Worm (Caenorhabditis elegans) whole organism, midembryonic: Measurements from ENCODE around the gene cpg-23.

ENCODE experiments used
- T22C8.4 ChIP-seq: fragments of 200-800 bp; sonication (Bioruptor generic); IDR thresholded peaks from 2 replicates; pipeline ENCODE4 v1.3.6; 2022; ENCODE audit warnings: missing genetic modification characterization, missing compliant biosample characterization
- cog-1 ChIP-seq: sonication (generic microtip); optimal IDR thresholded peaks from 2 replicates; lab custom pipeline; 2016; ENCODE audit warnings: missing genetic modification characterization, missing compliant biosample characterization
- flt-1 ChIP-seq: fragments of 200-800 bp; sonication (Bioruptor generic); IDR thresholded peaks from 2 replicates; pipeline ENCODE4 v1.3.6; 2022; ENCODE audit warnings: missing genetic modification characterization, missing compliant biosample characterization
- klf-2 ChIP-seq: fragments of 200-800 bp; sonication (Bioruptor generic); conservative IDR thresholded peaks from 2 replicates; pipeline ENCODE4 v1.3.6; 2022; ENCODE audit warnings: missing genetic modification reagents, missing genetic modification characterization, missing compliant biosample characterization
- med-1 ChIP-seq: sonication (generic microtip); optimal IDR thresholded peaks from 2 replicates; lab custom pipeline; 2017; ENCODE audit warnings: missing genetic modification characterization, mild to moderate bottlenecking, missing compliant biosample characterization, antibody characterized with exemption, missing genetic modification reagents; ENCODE audit not compliant: insufficient read depth
- ref-1 ChIP-seq: fragments of 200-800 bp; sonication (Bioruptor generic); conservative IDR thresholded peaks from 2 replicates; pipeline ENCODE4 v1.3.6; 2022; ENCODE audit warnings: missing genetic modification reagents, missing genetic modification characterization, missing compliant biosample characterization
- tab-1 ChIP-seq: fragments of 200-800 bp; sonication (Bioruptor generic); IDR thresholded peaks from 2 replicates; pipeline ENCODE4 v1.3.6; 2022; ENCODE audit warnings: missing genetic modification characterization, missing compliant biosample characterization
- ztf-23 ChIP-seq: fragments of 200-800 bp; sonication (Bioruptor generic); IDR thresholded peaks from 2 replicates; pipeline ENCODE4 v1.3.6; 2022; ENCODE audit warnings: missing genetic modification reagents, missing genetic modification characterization, missing compliant biosample characterization
- ztf-29 ChIP-seq: fragments of 200-800 bp; sonication (Bioruptor generic); IDR thresholded peaks from 2 replicates; pipeline ENCODE4 v1.3.6; 2022; ENCODE audit warnings: missing genetic modification reagents, missing genetic modification characterization, missing compliant biosample characterization

The cpg-23 gene

ce11 chrV:19148350-19148749 lies 7.8 kb downstream of the cpg-23 start:
- TF ChIP-seq ref-1 (no peak), klf-2 (GFP tag; lab: Robert Waterston, UW) (no peak), T22C8.4 (GFP tag; lab: Robert Waterston, UW) (no peak), ztf-29 (no peak), ztf-23 (GFP tag; lab: Robert Waterston, UW) (no peak)

- no peak for TF ChIP-seq ref-1
- TF ChIP-seq tab-1 (GFP tag; lab: Robert Waterston, UW), result no peak
- no peak for TF ChIP-seq flt-1 (GFP tag; lab: Robert Waterston, UW)
- no peak for TF ChIP-seq cog-1
- TF ChIP-seq ztf-23 (GFP tag; lab: Robert Waterston, UW), result no peak
- no peak for TF ChIP-seq klf-2 (GFP tag; lab: Robert Waterston, UW)
- no peak for TF ChIP-seq med-1 (GFP tag; lab: Kevin White, UChicago)
- no peak for TF ChIP-seq ztf-29
- TF ChIP-seq T22C8.4 (GFP tag; lab: Robert Waterston, UW), result no peak
Measured at ce11 chrV:19149057-19149456, 8.5 kb downstream of the cpg-23 start, which contains the start of gene Y39B6A.7. TSS of gene Y39B6A.7 (minus strand) at chrV:19149157.

- no peak for TF ChIP-seq flt-1 (GFP tag; lab: Robert Waterston, UW)
- TF ChIP-seq klf-2 (GFP tag; lab: Robert Waterston, UW), result no peak
- no peak for TF ChIP-seq ztf-29
- no peak for TF ChIP-seq cog-1
- TF ChIP-seq tab-1 (GFP tag; lab: Robert Waterston, UW), result no peak
- TF ChIP-seq ref-1, result no peak
- TF ChIP-seq ztf-23 (GFP tag; lab: Robert Waterston, UW), result no peak
- no peak for TF ChIP-seq T22C8.4 (GFP tag; lab: Robert Waterston, UW)
- TF ChIP-seq med-1 (GFP tag; lab: Kevin White, UChicago), result no peak
Measured at ce11 chrV:19152328-19152727, 11.7 kb downstream of the cpg-23 start, which contains the start of gene Y39B6A.69. TSS of gene Y39B6A.69 (minus strand) at chrV:19152428.

- no peak for TF ChIP-seq tab-1 (GFP tag; lab: Robert Waterston, UW)
Measured at ce11 chrV:19153244-19153643, 12.6 kb downstream of the cpg-23 start.

ce11 chrV:19153806-19154205 lies 13.2 kb downstream of the cpg-23 start, which contains the start of gene tsp-13:
TSS of gene tsp-13 (plus strand) at chrV:19154106.
- no peak for TF ChIP-seq ref-1
- no peak for TF ChIP-seq ztf-29
- no peak for TF ChIP-seq klf-2 (GFP tag; lab: Robert Waterston, UW)
- no peak for TF ChIP-seq tab-1 (GFP tag; lab: Robert Waterston, UW)
- no peak for TF ChIP-seq ztf-23 (GFP tag; lab: Robert Waterston, UW)
- no peak for TF ChIP-seq med-1 (GFP tag; lab: Kevin White, UChicago)
- no peak for TF ChIP-seq cog-1
- TF ChIP-seq T22C8.4 (GFP tag; lab: Robert Waterston, UW), result no peak
- TF ChIP-seq flt-1 (GFP tag; lab: Robert Waterston, UW), result no peak

ce11 chrV:19158664-19159063 lies 18.1 kb downstream of the cpg-23 start, which contains the start of gene Y39B6A.5:
TSS of gene Y39B6A.5 (minus strand) at chrV:19158877.
- no peak for TF ChIP-seq klf-2 (GFP tag; lab: Robert Waterston, UW)
- no peak for TF ChIP-seq ref-1

ce11 chrV:19174626-19175025 lies 34.0 kb downstream of the cpg-23 start, which contains the start of gene hot-2:
TSS of gene hot-2 (plus strand) at chrV:19174759.
- TF ChIP-seq ztf-29, result no peak
- TF ChIP-seq T22C8.4 (GFP tag; lab: Robert Waterston, UW), result no peak
- no peak for TF ChIP-seq tab-1 (GFP tag; lab: Robert Waterston, UW)
- TF ChIP-seq cog-1, result no peak
- TF ChIP-seq klf-2 (GFP tag; lab: Robert Waterston, UW), result no peak
- TF ChIP-seq med-1 (GFP tag; lab: Kevin White, UChicago), result no peak
- no peak for TF ChIP-seq ztf-23 (GFP tag; lab: Robert Waterston, UW)
- no peak for TF ChIP-seq flt-1 (GFP tag; lab: Robert Waterston, UW)

ce11 chrV:19175714-19176113 lies 35.1 kb downstream of the cpg-23 start:
- no peak for TF ChIP-seq tab-1 (GFP tag; lab: Robert Waterston, UW)
- no peak for TF ChIP-seq cog-1
- no peak for TF ChIP-seq ztf-29

ce11 chrV:19177070-19177469 lies 36.5 kb downstream of the cpg-23 start:
- TF ChIP-seq klf-2 (GFP tag; lab: Robert Waterston, UW), result no peak
- no peak for TF ChIP-seq T22C8.4 (GFP tag; lab: Robert Waterston, UW)
- no peak for TF ChIP-seq ztf-29
- no peak for TF ChIP-seq flt-1 (GFP tag; lab: Robert Waterston, UW)
- TF ChIP-seq med-1 (GFP tag; lab: Kevin White, UChicago), result no peak
- no peak for TF ChIP-seq ztf-23 (GFP tag; lab: Robert Waterston, UW)
- TF ChIP-seq tab-1 (GFP tag; lab: Robert Waterston, UW), result no peak
- TF ChIP-seq cog-1, result no peak
- no peak for TF ChIP-seq ref-1

- no peak for TF ChIP-seq flt-1 (GFP tag; lab: Robert Waterston, UW)
- no peak for TF ChIP-seq ztf-29
- no peak for TF ChIP-seq cog-1
- no peak for TF ChIP-seq klf-2 (GFP tag; lab: Robert Waterston, UW)
- TF ChIP-seq ref-1, result no peak
- no peak for TF ChIP-seq tab-1 (GFP tag; lab: Robert Waterston, UW)
Measured at ce11 chrV:19177804-19178203, 37.2 kb downstream of the cpg-23 start.

ce11 chrV:19178896-19179295 lies 38.3 kb downstream of the cpg-23 start:
- TF ChIP-seq ztf-23 (GFP tag; lab: Robert Waterston, UW) (no peak), med-1 (GFP tag; lab: Kevin White, UChicago) (no peak), ref-1 (no peak), cog-1 (no peak), klf-2 (GFP tag; lab: Robert Waterston, UW) (no peak), ztf-29 (no peak), T22C8.4 (GFP tag; lab: Robert Waterston, UW) (no peak), flt-1 (GFP tag; lab: Robert Waterston, UW) (no peak)
